Fruit fly (Drosophila melanogaster) whole organism, embryonic: ENCODE results near the gene CG13088.

Source experiments
- Asciz ChIP-seq: fragments of 200-800 bp; sonication (Bioruptor generic); optimal IDR thresholded peaks from 2 replicates; lab custom pipeline; 2017; ENCODE audit warnings: missing biosample characterization, mild to moderate bottlenecking, missing genetic modification characterization, missing genetic modification reagents
- Awh ChIP-seq: fragments of 200-800 bp; sonication (Bioruptor generic); IDR thresholded peaks from 2 replicates; pipeline ENCODE4, ENCODE4 v1.3.6; 2022; ENCODE audit warnings: missing biosample characterization, missing genetic modification characterization
- C15 ChIP-seq: fragments of 200-800 bp; sonication (Bioruptor generic); IDR thresholded peaks from 3 replicates; pipeline ENCODE4 v1.3.6; 2022; ENCODE audit warnings: missing biosample characterization, missing genetic modification characterization
- CG11456 ChIP-seq: fragments of 200-800 bp; sonication (Bioruptor generic); IDR thresholded peaks from 3 replicates; pipeline ENCODE4 v1.3.6; 2022; ENCODE audit warnings: missing biosample characterization, missing genetic modification characterization
- CG12391 ChIP-seq: fragments of 200-800 bp; sonication (Bioruptor generic); optimal IDR thresholded peaks from 3 replicates; lab custom pipeline; 2018; ENCODE audit warnings: missing biosample characterization, mild to moderate bottlenecking, missing genetic modification characterization, moderate library complexity
- CG12942 ChIP-seq: fragments of 200-800 bp; sonication (Bioruptor generic); optimal IDR thresholded peaks from 3 replicates; lab custom pipeline; 2016; ENCODE audit warnings: missing biosample characterization, missing genetic modification characterization
- CG13123 ChIP-seq: fragments of 200-800 bp; sonication (Bioruptor generic); optimal IDR thresholded peaks from 2 replicates; lab custom pipeline; 2016; ENCODE audit warnings: missing biosample characterization, missing genetic modification characterization
- CG14050 ChIP-seq: fragments of 200-800 bp; sonication (Bioruptor generic); IDR thresholded peaks from 3 replicates; pipeline ENCODE4 v1.3.6; 2022; ENCODE audit warnings: missing biosample characterization, missing genetic modification characterization
- CG14441 ChIP-seq: fragments of 200-800 bp; sonication (Bioruptor generic); IDR thresholded peaks from 2 replicates; pipeline ENCODE4 v1.3.6; 2022; ENCODE audit warnings: missing biosample characterization, missing genetic modification characterization
- CG14710 ChIP-seq: fragments of 200-800 bp; sonication (Bioruptor generic); optimal IDR thresholded peaks from 3 replicates; lab custom pipeline; 2019; ENCODE audit warnings: missing biosample characterization, mild to moderate bottlenecking, missing genetic modification characterization, moderate library complexity
- CG15479 ChIP-seq: fragments of 200-800 bp; sonication (Bioruptor generic); optimal IDR thresholded peaks from 3 replicates; lab custom pipeline; 2019; ENCODE audit warnings: missing biosample characterization, mild to moderate bottlenecking, missing genetic modification characterization, moderate library complexity
- CG17359 ChIP-seq: fragments of 200-800 bp; sonication (Bioruptor generic); optimal IDR thresholded peaks from 3 replicates; lab custom pipeline; 2018; ENCODE audit warnings: missing biosample characterization, mild to moderate bottlenecking, missing genetic modification characterization, moderate library complexity
- CG17612 ChIP-seq: fragments of 200-800 bp; sonication (Bioruptor generic); IDR thresholded peaks from 2 replicates; pipeline ENCODE4 v1.3.6; 2022; ENCODE audit warnings: missing biosample characterization, missing genetic modification characterization
- CG2116 ChIP-seq: fragments of 200-800 bp; sonication (Bioruptor generic); optimal IDR thresholded peaks from 3 replicates; lab custom pipeline; 2018; ENCODE audit warnings: missing biosample characterization, mild to moderate bottlenecking, missing genetic modification characterization
- CG2875 ChIP-seq: fragments of 200-800 bp; sonication (Bioruptor generic); optimal IDR thresholded peaks from 2 replicates; lab custom pipeline; 2017; ENCODE audit warnings: missing biosample characterization, mild to moderate bottlenecking, missing genetic modification characterization, missing genetic modification reagents
- CG34422 ChIP-seq: fragments of 200-800 bp; sonication (Bioruptor generic); IDR thresholded peaks from 3 replicates; pipeline ENCODE4 v1.3.6; 2022; ENCODE audit warnings: missing biosample characterization, missing genetic modification characterization
- CG4707 ChIP-seq: fragments of 200-800 bp; sonication (Bioruptor generic); optimal IDR thresholded peaks from 2 replicates; lab custom pipeline; 2018; ENCODE audit warnings: missing biosample characterization, mild to moderate bottlenecking, missing genetic modification characterization, moderate library complexity
- CG8089 ChIP-seq: fragments of 200-800 bp; sonication (Bioruptor generic); optimal IDR thresholded peaks from 3 replicates; lab custom pipeline; 2016; ENCODE audit warnings: missing biosample characterization, missing genetic modification characterization
- CG8478 ChIP-seq: fragments of >200 bp; optimal IDR thresholded peaks from 2 replicates; lab custom pipeline; 2018
- CG9727 ChIP-seq: fragments of 200-800 bp; sonication (Bioruptor generic); optimal IDR thresholded peaks from 3 replicates; lab custom pipeline; 2017; ENCODE audit warnings: missing biosample characterization, mild to moderate bottlenecking, missing genetic modification characterization
- CkIIα-i1 ChIP-seq: fragments of 200-800 bp; sonication (Bioruptor generic); IDR thresholded peaks from 2 replicates; pipeline ENCODE4 v1.3.6; 2022; ENCODE audit warnings: missing biosample characterization, missing genetic modification characterization
- Fer3 ChIP-seq: fragments of 200-800 bp; sonication (Bioruptor generic); optimal IDR thresholded peaks from 2 replicates; lab custom pipeline; 2018; ENCODE audit warnings: missing biosample characterization, mild to moderate bottlenecking, missing genetic modification characterization, moderate library complexity
- HHEX ChIP-seq: fragments of 200-800 bp; sonication (Bioruptor generic); optimal IDR thresholded peaks from 3 replicates; lab custom pipeline; 2017; ENCODE audit warnings: missing biosample characterization, mild to moderate bottlenecking, missing genetic modification characterization, missing genetic modification reagents
- HmgD ChIP-seq: fragments of 200-800 bp; sonication (Bioruptor generic); optimal IDR thresholded peaks from 3 replicates; lab custom pipeline; 2016; ENCODE audit warnings: missing biosample characterization, missing genetic modification characterization
- Oaz ChIP-seq: fragments of 200-800 bp; sonication (Bioruptor generic); IDR thresholded peaks from 2 replicates; pipeline ENCODE4 v1.3.6; 2022; ENCODE audit warnings: missing biosample characterization, missing genetic modification characterization
- Opbp ChIP-seq: fragments of 200-800 bp; sonication (Bioruptor generic); IDR thresholded peaks from 3 replicates; pipeline ENCODE4 v1.3.6; 2022; ENCODE audit warnings: missing biosample characterization, missing genetic modification characterization; ENCODE audit not compliant: partially characterized antibody
- Taf1 ChIP-seq: fragments of 200-800 bp; sonication (Bioruptor generic); IDR thresholded peaks from 2 replicates; pipeline ENCODE4 v1.3.6; 2022; ENCODE audit warnings: missing biosample characterization, missing genetic modification characterization
- cato ChIP-seq: fragments of 200-800 bp; sonication (Bioruptor generic); optimal IDR thresholded peaks from 2 replicates; lab custom pipeline; 2016; ENCODE audit warnings: missing biosample characterization, missing genetic modification characterization, borderline replicate concordance
- chif ChIP-seq, 2 experiments: fragments of 200-800 bp; sonication (Bioruptor generic); optimal IDR thresholded peaks; 3 replicates each; lab custom pipeline; 2016; ENCODE audit warnings: missing biosample characterization in 2 of 2, missing genetic modification characterization in 2 of 2
- danr ChIP-seq: fragments of 200-800 bp; sonication (Bioruptor generic); IDR thresholded peaks from 2 replicates; pipeline ENCODE4 v1.3.6; 2022; ENCODE audit warnings: missing biosample characterization, missing genetic modification characterization
- dm ChIP-seq: fragments of 200-800 bp; sonication (Bioruptor generic); optimal IDR thresholded peaks from 3 replicates; lab custom pipeline; 2016; ENCODE audit warnings: missing biosample characterization, missing genetic modification characterization
- en ChIP-seq: fragments of 200-800 bp; sonication (Bioruptor generic); optimal IDR thresholded peaks from 2 replicates; lab custom pipeline; 2016; ENCODE audit warnings: missing biosample characterization, missing genetic modification characterization
- fru ChIP-seq: fragments of >200 bp; optimal IDR thresholded peaks from 2 replicates; lab custom pipeline; 2017
- grn ChIP-seq: fragments of 200-800 bp; sonication (Bioruptor generic); optimal IDR thresholded peaks from 3 replicates; lab custom pipeline; 2017; ENCODE audit warnings: missing biosample characterization, missing genetic modification characterization
- hth ChIP-seq: fragments of >200 bp; optimal IDR thresholded peaks from 2 replicates; lab custom pipeline; 2017; ENCODE audit warnings: inconsistent platforms
- jing ChIP-seq: fragments of 200-800 bp; sonication (Bioruptor generic); optimal IDR thresholded peaks from 2 replicates; lab custom pipeline; 2018; ENCODE audit warnings: missing biosample characterization, mild to moderate bottlenecking, missing genetic modification characterization
- lov ChIP-seq, 2 experiments: fragments of 200-800 bp in 1 of 2; fragments of >200 bp in 1 of 2; sonication (Bioruptor generic) in 1 of 2; IDR thresholded peaks in 1 of 2; optimal IDR thresholded peaks in 1 of 2; 2 replicates in 1 of 2; 3 replicates in 1 of 2; pipeline versions ENCODE4 v1.3.6 to Lab custom; 2017 to 2022; ENCODE audit warnings: missing biosample characterization in 1 of 2, missing genetic modification characterization in 1 of 2
- org-1 ChIP-seq: fragments of 200-800 bp; sonication (Bioruptor generic); optimal IDR thresholded peaks from 2 replicates; lab custom pipeline; 2017; ENCODE audit warnings: missing biosample characterization, missing genetic modification characterization
- p53 ChIP-seq: fragments of 200-800 bp; sonication (Bioruptor generic); optimal IDR thresholded peaks from 2 replicates; lab custom pipeline; 2016; ENCODE audit warnings: missing biosample characterization, missing genetic modification characterization
- pb ChIP-seq: fragments of 200-800 bp; sonication (Bioruptor generic); optimal IDR thresholded peaks from 3 replicates; lab custom pipeline; 2016; ENCODE audit warnings: missing biosample characterization, missing genetic modification characterization
- pfk ChIP-seq: fragments of 200-800 bp; sonication (Bioruptor generic); optimal IDR thresholded peaks from 2 replicates; lab custom pipeline; 2018; ENCODE audit warnings: missing biosample characterization, mild to moderate bottlenecking, missing genetic modification characterization, moderate library complexity
- pho ChIP-seq: fragments of 200-800 bp; sonication (Bioruptor generic); optimal IDR thresholded peaks from 2 replicates; lab custom pipeline; 2016; ENCODE audit warnings: missing biosample characterization, missing genetic modification characterization
- repo ChIP-seq: fragments of 200-800 bp; sonication (Bioruptor generic); optimal IDR thresholded peaks from 2 replicates; lab custom pipeline; 2016; ENCODE audit warnings: missing biosample characterization, missing genetic modification characterization
- ro ChIP-seq: fragments of 200-800 bp; sonication (Bioruptor generic); IDR thresholded peaks from 2 replicates; pipeline ENCODE4 v1.3.6; 2022; ENCODE audit warnings: missing biosample characterization, missing genetic modification characterization
- salm ChIP-seq: fragments of 200-800 bp; sonication (Bioruptor generic); optimal IDR thresholded peaks from 2 replicates; lab custom pipeline; 2018; ENCODE audit warnings: missing biosample characterization, mild to moderate bottlenecking, missing genetic modification characterization
- sd ChIP-seq: fragments of 200-800 bp; sonication (Bioruptor generic); optimal IDR thresholded peaks from 3 replicates; lab custom pipeline; 2018; ENCODE audit warnings: missing biosample characterization, mild to moderate bottlenecking, missing genetic modification characterization, moderate library complexity
- sima ChIP-seq: fragments of 200-800 bp; sonication (Bioruptor generic); optimal IDR thresholded peaks from 2 replicates; lab custom pipeline; 2016; ENCODE audit warnings: missing biosample characterization, missing genetic modification characterization
- sisA ChIP-seq: fragments of 200-800 bp; sonication (Bioruptor generic); IDR thresholded peaks from 2 replicates; pipeline ENCODE4 v1.3.6; 2022; ENCODE audit warnings: missing biosample characterization, missing genetic modification characterization
- slbo ChIP-seq: fragments of 200-800 bp; sonication (Bioruptor generic); IDR thresholded peaks from 2 replicates; pipeline ENCODE4 v1.3.6; 2022; ENCODE audit warnings: missing biosample characterization, missing genetic modification characterization
- tio ChIP-seq: fragments of 200-800 bp; sonication (Bioruptor generic); optimal IDR thresholded peaks from 2 replicates; lab custom pipeline; 2017; ENCODE audit warnings: missing biosample characterization, missing genetic modification characterization, inconsistent platforms
- usp ChIP-seq: fragments of >200 bp; optimal IDR thresholded peaks from 2 replicates; lab custom pipeline; 2017; ENCODE audit warnings: missing biosample characterization, missing genetic modification characterization
- wor ChIP-seq: fragments of 200-800 bp; sonication (Bioruptor generic); IDR thresholded peaks from 2 replicates; pipeline ENCODE4 v1.3.6; 2022; ENCODE audit warnings: missing biosample characterization, missing genetic modification characterization

CG13088 gene

dm6 chr2L:8481623-8482424 lies 7.0 kb upstream of the CG13088 start, which contains the start of gene CG43796 (continued):
- TF ChIP-seq Opbp (peak; percentile 73; the same call in 2 of the 3 replicates), CG9727 (GFP tag; lab: Kevin White, UChicago) (no peak), p53 (GFP tag; lab: Kevin White, UChicago) (no peak), en (GFP tag; lab: Kevin White, UChicago) (no peak), CG2116 (GFP tag; lab: Kevin White, UChicago) (no peak), HHEX (GFP tag; lab: Kevin White, UChicago) (no peak), jing (GFP tag; lab: Kevin White, UChicago) (no peak), Oaz (GFP tag; lab: Robert Waterston, UW) (no peak), CG12391 (tag; lab: Kevin White, UChicago) (no peak), CG17612 (GFP tag; lab: Robert Waterston, UW) (no peak), tio (GFP tag; lab: Kevin White, UChicago) (no peak), CkIIα-i1 (GFP tag; lab: Robert Waterston, UW) (no peak), lov (optimal IDR thresholded peaks at IDR 0.05; lab: Kevin White, UChicago) (no peak), lov (GFP tag; IDR thresholded peaks at IDR 0.05; lab: Robert Waterston, UW) (no peak), Fer3 (tag; lab: Kevin White, UChicago) (no peak), CG15479 (peak; percentile 54), CG4707 (GFP tag; lab: Kevin White, UChicago) (no peak), cato (GFP tag; lab: Kevin White, UChicago) (no peak), CG14441 (no peak), grn (no peak), CG8478 (lab: Kevin White, UChicago) (no peak), sisA (no peak), Taf1 (GFP tag; lab: Robert Waterston, UW) (no peak), CG14710 (tag; lab: Kevin White, UChicago) (no peak), slbo (GFP tag; lab: Robert Waterston, UW) (no peak), repo (GFP tag; lab: Kevin White, UChicago) (no peak), CG11456 (no peak), sima (GFP tag; lab: Kevin White, UChicago) (no peak), CG2875 (GFP tag; lab: Kevin White, UChicago) (no peak), salm (tag; lab: Kevin White, UChicago) (no peak), pb (no peak), CG12942 (no peak), Asciz (GFP tag; lab: Kevin White, UChicago) (no peak), CG14050 (GFP tag; lab: Robert Waterston, UW) (no peak), dm (GFP tag; lab: Kevin White, UChicago) (no peak), danr (no peak), CG34422 (GFP tag; lab: Robert Waterston, UW) (no peak), wor (no peak), Awh (GFP tag; lab: Robert Waterston, UW) (no peak), sd (tag; lab: Kevin White, UChicago) (peak; percentile 0), usp (GFP tag; lab: Kevin White, UChicago) (no peak), CG17359 (tag; lab: Kevin White, UChicago) (no peak), fru (lab: Kevin White, UChicago) (no peak), pho (GFP tag; lab: Kevin White, UChicago) (no peak), C15 (GFP tag; lab: Robert Waterston, UW) (no peak), ro (GFP tag; lab: Robert Waterston, UW) (no peak), org-1 (no peak), HmgD (no peak), hth (lab: Kevin White, UChicago) (no peak), pfk (GFP tag; lab: Kevin White, UChicago) (no peak), CG13123 (GFP tag; lab: Kevin White, UChicago) (no peak), chif (GFP tag; optimal IDR thresholded peaks at IDR 0.05; lab: Kevin White, UChicago) (no peak), CG8089 (GFP tag; lab: Kevin White, UChicago) (no peak)
